Worm (Caenorhabditis elegans) whole organism, mixed stage, embryonic: ENCODE results near the gene Y51H7C.12.

Source experiments
- ceh-43 ChIP-seq: fragments of 200-800 bp; sonication (Bioruptor generic); optimal IDR thresholded peaks from 2 replicates; lab custom pipeline; 2018; ENCODE audit warnings: mild to moderate bottlenecking, missing genetic modification characterization, moderate library complexity, missing compliant biosample characterization
- elt-1 ChIP-seq: sonication (generic microtip); optimal IDR thresholded peaks from 2 replicates; lab custom pipeline; 2017; ENCODE audit warnings: missing genetic modification characterization, mild to moderate bottlenecking, missing compliant biosample characterization, antibody characterized with exemption, moderate library complexity, borderline replicate concordance; ENCODE audit not compliant: insufficient read depth
- elt-3 ChIP-seq: fragments of 150-350 bp; optimal IDR thresholded peaks from 2 replicates; lab custom pipeline; 2014; ENCODE audit warnings: missing biosample characterization, missing genetic modification characterization
- lin-13 ChIP-seq: fragments of 150-350 bp; optimal IDR thresholded peaks from 2 replicates; lab custom pipeline; 2014; ENCODE audit warnings: missing biosample characterization, missing genetic modification characterization
- nhr-237 ChIP-seq: fragments of 150-350 bp; optimal IDR thresholded peaks from 2 replicates; lab custom pipeline; 2014; ENCODE audit warnings: missing biosample characterization, missing genetic modification characterization
- nhr-28 ChIP-seq: fragments of 150-350 bp; optimal IDR thresholded peaks from 2 replicates; lab custom pipeline; 2014; ENCODE audit warnings: missing biosample characterization, missing genetic modification characterization
- nhr-76 ChIP-seq: sonication (generic microtip); optimal IDR thresholded peaks from 2 replicates; lab custom pipeline; 2017; ENCODE audit warnings: missing biosample characterization, missing genetic modification characterization
- sptf-1 ChIP-seq: sonication (generic microtip); optimal IDR thresholded peaks from 2 replicates; lab custom pipeline; 2017; ENCODE audit warnings: mild to moderate bottlenecking, missing genetic modification characterization, moderate library complexity, missing compliant biosample characterization
- unc-120 ChIP-seq: sonication (generic microtip); optimal IDR thresholded peaks from 2 replicates; lab custom pipeline; 2017; ENCODE audit warnings: missing genetic modification characterization, missing compliant biosample characterization; ENCODE audit not compliant: poor library complexity, severe bottlenecking
- unc-62 ChIP-seq: fragments of 150-350 bp; optimal IDR thresholded peaks from 2 replicates; lab custom pipeline; 2014; ENCODE audit warnings: missing biosample characterization, missing genetic modification reagents, missing genetic modification characterization
- ztf-11 ChIP-seq: fragments of 150-350 bp; optimal IDR thresholded peaks from 2 replicates; lab custom pipeline; 2014; ENCODE audit warnings: missing biosample characterization, missing genetic modification characterization

- TF ChIP-seq unc-62 (GFP tag; lab: Kevin White, UChicago) = no peak
- no peak for TF ChIP-seq elt-1 (tag; lab: Kevin White, UChicago)
- no peak for TF ChIP-seq nhr-76
- TF ChIP-seq nhr-28 (tag; lab: Kevin White, UChicago) = no peak
- no peak for TF ChIP-seq nhr-237 (tag; lab: Kevin White, UChicago)
- TF ChIP-seq elt-3 (tag; lab: Kevin White, UChicago) = no peak
- TF ChIP-seq sptf-1 (tag; lab: Kevin White, UChicago) = no peak
- TF ChIP-seq unc-120 (tag; lab: Kevin White, UChicago) = no peak
- no peak for TF ChIP-seq ceh-43 (GFP tag; lab: Kevin White, UChicago)
- TF ChIP-seq lin-13 (tag; lab: Kevin White, UChicago) = no peak
- no peak for TF ChIP-seq ztf-11 (tag; lab: Kevin White, UChicago)
These were observed 34.1 kb downstream of the Y51H7C.12 start, which contains the start of gene alkb-1 for ce11 chrII:1412359-1412907.
